Worm (Caenorhabditis elegans): Measurements from ENCODE around the gene R02D5.9.
A peak's percentile ranks its signal among the peaks of the same experiment; 100 is the strongest.

R02D5.9 gene

DNA sequence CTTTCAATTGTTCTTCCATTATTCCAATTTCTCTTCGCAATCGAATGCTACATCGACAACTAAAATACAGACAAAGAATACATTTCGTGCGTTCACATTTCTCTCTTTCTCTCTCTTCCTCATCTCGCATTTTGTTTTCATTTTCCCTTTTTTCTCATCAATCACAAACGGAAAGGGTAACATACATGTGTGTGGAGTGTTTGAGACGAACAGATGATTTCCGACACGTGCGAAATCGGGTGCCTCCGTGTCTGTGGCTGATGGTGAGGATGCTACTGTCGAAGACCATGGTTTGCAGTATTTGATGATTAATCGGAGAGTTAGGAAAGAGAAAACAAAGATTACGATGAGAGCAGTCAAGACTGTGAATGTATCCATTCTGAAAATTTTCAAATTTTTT is at the start of gene R02D5.9:
Gene R02D5.9, minus strand, starts transcription at position 378 of the 400 bp plus-strand sequence.
- TF ChIP-seq efl-3 (GFP tag; optimal IDR thresholded peaks at IDR 0.05), result no peak
- TF ChIP-seq sup-37 (GFP tag; optimal IDR thresholded peaks at IDR 0.05), result no peak
- TF ChIP-seq egl-27 (tag; optimal IDR thresholded peaks at IDR 0.05), result no peak
- no peak for TF ChIP-seq unc-86 (tag; optimal IDR thresholded peaks at IDR 0.05)
- no peak for TF ChIP-seq C16A3.4 (tag; optimal IDR thresholded peaks at IDR 0.05)
- TF ChIP-seq nhr-11 (tag; optimal IDR thresholded peaks at IDR 0.05), result no peak
- TF ChIP-seq ztf-11 (tag; optimal IDR thresholded peaks at IDR 0.05), result no peak
- TF ChIP-seq C04F5.9 (tag; optimal IDR thresholded peaks at IDR 0.05), result no peak
- peak; percentile 4 to 9 for TF ChIP-seq efl-1 (optimal IDR thresholded peaks at IDR 0.05)
- peak in 1 of 2 experiments; percentile 4 for TF ChIP-seq efl-1 (GFP tag; optimal IDR thresholded peaks at IDR 0.05 in 1 of 2)
- no peak for TF ChIP-seq ztf-4 (tag; optimal IDR thresholded peaks at IDR 0.05)
- TF ChIP-seq tlp-1 (tag; optimal IDR thresholded peaks at IDR 0.05), result no peak
- TF ChIP-seq nhr-237 (tag; optimal IDR thresholded peaks at IDR 0.05), result no peak
- no peak for TF ChIP-seq F16B12.6 (tag; optimal IDR thresholded peaks at IDR 0.05)
- no peak for TF ChIP-seq zip-4 (GFP tag; optimal IDR thresholded peaks at IDR 0.05)
- no peak for TF ChIP-seq C34B4.2 (tag; optimal IDR thresholded peaks at IDR 0.05)
- TF ChIP-seq zag-1 (tag; optimal IDR thresholded peaks at IDR 0.05), result no peak
- peak in 1 of 2 experiments; percentile 43 for TF ChIP-seq lsy-2 (tag; optimal IDR thresholded peaks at IDR 0.05)
- TF ChIP-seq hpl-2 (GFP tag; optimal IDR thresholded peaks at IDR 0.05), result no peak
- TF ChIP-seq nhr-28 (tag; optimal IDR thresholded peaks at IDR 0.05), result no peak
- no peak for TF ChIP-seq hlh-4 (tag; optimal IDR thresholded peaks at IDR 0.05)
- peak; percentile 42 for TF ChIP-seq mep-1 (tag; optimal IDR thresholded peaks at IDR 0.05)
- TF ChIP-seq isw-1 (GFP tag; IDR thresholded peaks at IDR 0.05), result no peak
- no peak for TF ChIP-seq swsn-7 (tag; optimal IDR thresholded peaks at IDR 0.05)
- TF ChIP-seq fkh-10 (GFP tag; optimal IDR thresholded peaks at IDR 0.05), result no peak
- peak; percentile 6 for TF ChIP-seq unc-130 (tag; optimal IDR thresholded peaks at IDR 0.05)
- peak; percentile 6 for TF ChIP-seq pag-3 (tag; optimal IDR thresholded peaks at IDR 0.05; ENCODE audit: borderline replicate concordance, insufficient read depth)
- TF ChIP-seq unc-62 (GFP tag; optimal IDR thresholded peaks at IDR 0.05), result no peak
- no peak for TF ChIP-seq alr-1 (tag; optimal IDR thresholded peaks at IDR 0.05; ENCODE audit: borderline replicate concordance)
- peak; percentile 99 for TF ChIP-seq blmp-1 (tag; optimal IDR thresholded peaks at IDR 0.05)
- TF ChIP-seq ceh-82 (tag; optimal IDR thresholded peaks at IDR 0.05), result no peak
- no peak for TF ChIP-seq pax-3 (tag; optimal IDR thresholded peaks at IDR 0.05)
- TF ChIP-seq lin-13 (GFP tag; optimal IDR thresholded peaks at IDR 0.05), result no peak
- TF ChIP-seq ces-1 (GFP tag; optimal IDR thresholded peaks at IDR 0.05), result no peak
- no peak for TF ChIP-seq unc-98 (GFP tag; IDR thresholded peaks at IDR 0.05)
- no peak for TF ChIP-seq ceh-63 (GFP tag; optimal IDR thresholded peaks at IDR 0.05)
- TF ChIP-seq nhr-47 (tag; optimal IDR thresholded peaks at IDR 0.05), result no peak
- no peak for TF ChIP-seq ets-5 (GFP tag; IDR thresholded peaks at IDR 0.05)
- no peak for TF ChIP-seq aha-1 (tag; optimal IDR thresholded peaks at IDR 0.05)
- TF ChIP-seq xbp-1 (tag; optimal IDR thresholded peaks at IDR 0.05), result no peak
- TF ChIP-seq tbx-2 (tag; optimal IDR thresholded peaks at IDR 0.05), result peak; percentile 42
- TF ChIP-seq unc-30 (tag; optimal IDR thresholded peaks at IDR 0.05), result no peak
- TF ChIP-seq hlh-17 (GFP tag; optimal IDR thresholded peaks at IDR 0.05; ENCODE audit: borderline replicate concordance), result no peak
- no peak for TF ChIP-seq snpc-4 (tag; optimal IDR thresholded peaks at IDR 0.05)
- TF ChIP-seq nhr-77 (tag; optimal IDR thresholded peaks at IDR 0.05), result no peak
- no peak for TF ChIP-seq lir-3 (tag; optimal IDR thresholded peaks at IDR 0.05; ENCODE audit: poor library complexity)
- TF ChIP-seq nhr-71 (tag; optimal IDR thresholded peaks at IDR 0.05), result peak; percentile 25
- TF ChIP-seq nhr-19 (GFP tag; conservative IDR thresholded peaks at IDR 0.05), result no peak
- TF ChIP-seq nhr-85 (tag), result peak; percentile 91
- no peak for TF ChIP-seq egl-13 (tag; optimal IDR thresholded peaks at IDR 0.05)
- TF ChIP-seq skn-1 (tag; optimal IDR thresholded peaks at IDR 0.05), result peak; percentile 14
- no peak for TF ChIP-seq elt-2 (tag; optimal IDR thresholded peaks at IDR 0.05)
- TF ChIP-seq fos-1 (tag; optimal IDR thresholded peaks at IDR 0.05), result no peak
- no peak for TF ChIP-seq grh-1 (GFP tag; IDR thresholded peaks at IDR 0.05)
